Fruit fly (Drosophila melanogaster) whole organism: Measurements from ENCODE around the gene Adsl.

Experiments
- Dll ChIP-seq: fragments of >200 bp; optimal IDR thresholded peaks from 2 replicates; lab custom pipeline; 2017
- psq ChIP-seq: fragments of >200 bp; optimal IDR thresholded peaks from 2 replicates; lab custom pipeline; 2017
- usp ChIP-seq: fragments of >200 bp; optimal IDR thresholded peaks from 2 replicates; lab custom pipeline; 2017; ENCODE audit warnings: missing biosample characterization, missing genetic modification characterization, mixed read lengths

DNA sequence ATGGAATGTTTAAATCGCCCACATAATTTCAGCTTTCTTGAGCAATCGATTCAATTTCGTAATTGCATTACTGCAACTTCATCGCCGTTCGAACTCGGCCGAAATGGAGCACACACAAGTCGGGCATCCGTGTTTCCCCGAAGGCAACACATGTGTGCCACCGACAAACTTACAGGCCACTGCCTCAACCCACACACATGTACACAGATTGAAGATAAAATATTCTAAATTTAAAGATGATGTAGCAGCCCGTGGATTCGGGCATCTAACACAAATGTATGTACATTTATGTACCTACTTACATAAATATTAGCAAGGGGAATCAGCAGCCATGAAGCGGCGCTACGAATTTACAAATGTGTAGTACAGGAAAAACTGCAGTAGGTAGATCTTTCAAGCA, 45.2 kb upstream of the Adsl start:
- TF ChIP-seq Dll: no peak
- no peak for TF ChIP-seq usp (GFP tag; lab: Kevin White, UChicago)
- TF ChIP-seq psq (lab: Kevin White, UChicago): no peak
